Worm (Caenorhabditis elegans) whole organism, late embryonic: ENCODE results near the gene F44G4.7.

ENCODE experiments used
- C08G9.2 ChIP-seq: sonication (generic microtip); optimal IDR thresholded peaks from 2 replicates; lab custom pipeline; 2016; ENCODE audit warnings: mild to moderate bottlenecking, missing genetic modification characterization, moderate library complexity, missing compliant biosample characterization
- F13H6.1 ChIP-seq: sonication (generic microtip); optimal IDR thresholded peaks from 2 replicates; lab custom pipeline; 2016; ENCODE audit warnings: missing genetic modification characterization, missing compliant biosample characterization
- K09A11.1 ChIP-seq: sonication (generic microtip); optimal IDR thresholded peaks from 2 replicates; lab custom pipeline; 2017; ENCODE audit warnings: antibody characterized with exemption, mild to moderate bottlenecking, missing genetic modification characterization, missing compliant biosample characterization; ENCODE audit not compliant: insufficient read depth
- T23F11.4 ChIP-seq: fragments of 200-800 bp; sonication (Bioruptor generic); optimal IDR thresholded peaks from 2 replicates; lab custom pipeline; 2018; ENCODE audit warnings: mild to moderate bottlenecking, missing genetic modification characterization, missing compliant biosample characterization
- Y22D7AL.16 ChIP-seq: sonication (generic microtip); optimal IDR thresholded peaks from 2 replicates; lab custom pipeline; 2016; ENCODE audit warnings: missing genetic modification characterization, missing compliant biosample characterization
- ama-1 ChIP-seq: fragments of 150-350 bp; optimal IDR thresholded peaks from 2 replicates; lab custom pipeline; 2014
- ceh-18 ChIP-seq: sonication (generic microtip); optimal IDR thresholded peaks from 2 replicates; lab custom pipeline; 2016; ENCODE audit warnings: missing genetic modification characterization, missing compliant biosample characterization
- ceh-22 ChIP-seq: sonication (generic microtip); optimal IDR thresholded peaks from 2 replicates; lab custom pipeline; 2017; ENCODE audit warnings: missing biosample characterization, missing genetic modification characterization
- ceh-24 ChIP-seq: sonication (generic microtip); optimal IDR thresholded peaks from 2 replicates; lab custom pipeline; 2016; ENCODE audit warnings: mild to moderate bottlenecking, missing genetic modification characterization, missing compliant biosample characterization
- ceh-34 ChIP-seq: sonication (generic microtip); optimal IDR thresholded peaks from 2 replicates; lab custom pipeline; 2016; ENCODE audit warnings: mild to moderate bottlenecking, missing genetic modification characterization, missing compliant biosample characterization
- ceh-48 ChIP-seq: sonication (generic microtip); optimal IDR thresholded peaks from 2 replicates; lab custom pipeline; 2016; ENCODE audit warnings: missing genetic modification characterization, inconsistent platforms, missing compliant biosample characterization
- che-1 ChIP-seq: sonication (generic microtip); optimal IDR thresholded peaks from 2 replicates; lab custom pipeline; 2016; ENCODE audit warnings: mild to moderate bottlenecking, missing genetic modification characterization, missing compliant biosample characterization
- dmd-4 ChIP-seq: sonication (generic microtip); optimal IDR thresholded peaks from 2 replicates; lab custom pipeline; 2016; ENCODE audit warnings: borderline replicate concordance, missing genetic modification characterization, missing compliant biosample characterization
- dve-1 ChIP-seq: sonication (generic microtip); optimal IDR thresholded peaks from 2 replicates; lab custom pipeline; 2017; ENCODE audit warnings: antibody characterized with exemption, mild to moderate bottlenecking, missing genetic modification characterization, missing compliant biosample characterization
- elt-2 ChIP-seq: sonication (generic microtip); optimal IDR thresholded peaks from 2 replicates; lab custom pipeline; 2016; ENCODE audit warnings: missing genetic modification reagents, missing genetic modification characterization, missing compliant biosample characterization
- elt-4 ChIP-seq: sonication (generic microtip); optimal IDR thresholded peaks from 2 replicates; lab custom pipeline; 2016; ENCODE audit warnings: missing genetic modification characterization, missing compliant biosample characterization
- ets-4 ChIP-seq: sonication (generic microtip); optimal IDR thresholded peaks from 2 replicates; lab custom pipeline; 2016; ENCODE audit warnings: missing genetic modification characterization, missing compliant biosample characterization
- fax-1 ChIP-seq: sonication (generic microtip); optimal IDR thresholded peaks from 2 replicates; lab custom pipeline; 2016; ENCODE audit warnings: missing genotype, missing genetic modification characterization, missing compliant biosample characterization
- fkh-10 ChIP-seq: fragments of 150-350 bp; optimal IDR thresholded peaks from 2 replicates; lab custom pipeline; 2014; ENCODE audit warnings: missing biosample characterization, missing genetic modification reagents, missing genetic modification characterization
- fkh-6 ChIP-seq: sonication (generic microtip); optimal IDR thresholded peaks from 2 replicates; lab custom pipeline; 2016; ENCODE audit warnings: missing genetic modification characterization, missing compliant biosample characterization
- gmeb-2 ChIP-seq: sonication (generic microtip); optimal IDR thresholded peaks from 2 replicates; lab custom pipeline; 2016; ENCODE audit warnings: missing genetic modification characterization, inconsistent platforms, missing compliant biosample characterization
- hlh-13 ChIP-seq: fragments of 200-800 bp; sonication (Bioruptor generic); optimal IDR thresholded peaks from 2 replicates; lab custom pipeline; 2018; ENCODE audit warnings: mild to moderate bottlenecking, missing genetic modification characterization, missing compliant biosample characterization
- hlh-15 ChIP-seq: sonication (generic microtip); optimal IDR thresholded peaks from 2 replicates; lab custom pipeline; 2016; ENCODE audit warnings: missing genetic modification characterization, missing compliant biosample characterization
- hlh-30 ChIP-seq: sonication (generic microtip); optimal IDR thresholded peaks from 2 replicates; lab custom pipeline; 2017; ENCODE audit warnings: antibody characterized with exemption, missing genetic modification characterization, missing compliant biosample characterization; ENCODE audit not compliant: insufficient read depth
- hlh-8 ChIP-seq: sonication (generic microtip); optimal IDR thresholded peaks from 2 replicates; lab custom pipeline; 2016; ENCODE audit warnings: missing genotype, missing genetic modification characterization, missing compliant biosample characterization
- lim-6 ChIP-seq: sonication (generic microtip); optimal IDR thresholded peaks from 2 replicates; lab custom pipeline; 2016; ENCODE audit warnings: missing genetic modification characterization, missing compliant biosample characterization
- nfya-1 ChIP-seq: sonication (generic microtip); optimal IDR thresholded peaks from 2 replicates; lab custom pipeline; 2017; ENCODE audit warnings: missing genetic modification characterization, mild to moderate bottlenecking, missing compliant biosample characterization, antibody characterized with exemption, moderate library complexity
- nhr-232 ChIP-seq: sonication (generic microtip); optimal IDR thresholded peaks from 2 replicates; lab custom pipeline; 2016; ENCODE audit warnings: missing genetic modification characterization, missing compliant biosample characterization
- npax-4 ChIP-seq: sonication (generic microtip); optimal IDR thresholded peaks from 2 replicates; lab custom pipeline; 2016; ENCODE audit warnings: missing genetic modification characterization, missing compliant biosample characterization
- pag-3 ChIP-seq: sonication (generic microtip); optimal IDR thresholded peaks from 2 replicates; lab custom pipeline; 2016; ENCODE audit warnings: missing compliant biosample characterization, missing genetic modification characterization, borderline replicate concordance
- pat-9 ChIP-seq: fragments of 200-800 bp; sonication (Bioruptor generic); optimal IDR thresholded peaks from 2 replicates; lab custom pipeline; 2018; ENCODE audit warnings: mild to moderate bottlenecking, missing genetic modification characterization, moderate library complexity, missing compliant biosample characterization
- pha-2 ChIP-seq: sonication (generic microtip); optimal IDR thresholded peaks from 2 replicates; lab custom pipeline; 2017; ENCODE audit warnings: mild to moderate bottlenecking, missing genetic modification characterization, missing compliant biosample characterization
- pros-1 ChIP-seq: fragments of 150-350 bp; optimal IDR thresholded peaks from 2 replicates; lab custom pipeline; 2014; ENCODE audit warnings: missing biosample characterization, missing genetic modification reagents, missing genetic modification characterization
- ref-2 ChIP-seq: sonication (generic microtip); optimal IDR thresholded peaks from 2 replicates; lab custom pipeline; 2016; ENCODE audit warnings: missing genetic modification characterization, missing compliant biosample characterization
- rnt-1 ChIP-seq: sonication (generic microtip); optimal IDR thresholded peaks from 2 replicates; lab custom pipeline; 2016; ENCODE audit warnings: missing genetic modification characterization, missing compliant biosample characterization
- sox-2 ChIP-seq: fragments of 200-800 bp; sonication (Bioruptor generic); IDR thresholded peaks from 2 replicates; pipeline ENCODE4 v1.3.6; 2022; ENCODE audit warnings: missing genetic modification reagents, missing genetic modification characterization, missing compliant biosample characterization
- sox-4 ChIP-seq: sonication (generic microtip); optimal IDR thresholded peaks from 2 replicates; lab custom pipeline; 2017; ENCODE audit warnings: mild to moderate bottlenecking, missing genetic modification characterization, inconsistent platforms, missing compliant biosample characterization
- tbx-7 ChIP-seq: sonication (generic microtip); optimal IDR thresholded peaks from 2 replicates; lab custom pipeline; 2016; ENCODE audit warnings: missing genotype, missing genetic modification characterization, missing compliant biosample characterization
- unc-42 ChIP-seq: sonication (generic microtip); optimal IDR thresholded peaks from 2 replicates; lab custom pipeline; 2016; ENCODE audit warnings: missing genotype, missing genetic modification characterization, missing compliant biosample characterization
- unc-55 ChIP-seq: sonication (generic microtip); optimal IDR thresholded peaks from 2 replicates; lab custom pipeline; 2017; ENCODE audit warnings: missing biosample characterization, missing genetic modification reagents, missing genetic modification characterization
- zip-5 ChIP-seq: sonication (generic microtip); optimal IDR thresholded peaks from 2 replicates; lab custom pipeline; 2016; ENCODE audit warnings: missing genetic modification characterization, missing compliant biosample characterization

F44G4.7 gene

ce11 chrII:9041306-9041705, 36.3 kb upstream of the F44G4.7 start, which contains the start of gene F37B12.3:
Gene F37B12.3 (minus strand): TSS chrII:9041406.
- TF ChIP-seq K09A11.1 (tag; lab: Kevin White, UChicago) (no peak), T23F11.4 (GFP tag; lab: Kevin White, UChicago) (no peak), pha-2 (no peak), ceh-24 (no peak), tbx-7 (tag; lab: Kevin White, UChicago) (no peak), pros-1 (tag; lab: Kevin White, UChicago) (no peak), hlh-8 (tag; lab: Kevin White, UChicago) (no peak), hlh-30 (no peak), nhr-232 (tag; lab: Kevin White, UChicago) (no peak), ets-4 (tag; lab: Kevin White, UChicago) (no peak), che-1 (tag; lab: Kevin White, UChicago) (no peak), fax-1 (tag; lab: Kevin White, UChicago) (no peak), fkh-10 (GFP tag; lab: Kevin White, UChicago) (no peak), zip-5 (tag; lab: Kevin White, UChicago) (no peak)

DNA sequence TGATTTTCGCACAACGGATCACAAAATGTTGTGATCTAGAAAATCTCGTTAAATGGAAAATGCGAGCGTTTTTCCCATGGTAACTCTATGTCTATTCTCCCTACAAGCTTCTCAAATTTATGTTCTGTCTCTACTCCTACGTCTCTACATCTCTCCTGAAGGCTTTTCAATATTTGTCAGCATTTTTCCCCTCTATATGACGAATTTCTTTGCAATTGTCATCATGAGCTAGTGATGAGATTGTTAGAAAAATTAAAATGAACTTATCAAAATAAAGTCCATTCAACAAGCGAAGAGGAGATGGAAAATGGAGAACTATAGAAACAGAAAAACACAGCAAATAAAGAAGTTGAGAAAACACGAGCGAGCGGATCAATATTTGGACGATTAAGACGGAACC, 33.8 kb upstream of the F44G4.7 start:
- TF ChIP-seq hlh-15 (tag; lab: Kevin White, UChicago) = no peak
- no peak for TF ChIP-seq ama-1 (lab: Kevin White, UChicago)
- no peak for TF ChIP-seq dve-1
- TF ChIP-seq Y22D7AL.16 (tag; lab: Kevin White, UChicago) = no peak
- no peak for TF ChIP-seq pag-3 (tag; lab: Kevin White, UChicago)
- no peak for TF ChIP-seq ceh-34 (tag; lab: Kevin White, UChicago)
- TF ChIP-seq dmd-4 (tag; lab: Kevin White, UChicago) = no peak
- TF ChIP-seq nhr-232 (tag; lab: Kevin White, UChicago) = no peak

DNA sequence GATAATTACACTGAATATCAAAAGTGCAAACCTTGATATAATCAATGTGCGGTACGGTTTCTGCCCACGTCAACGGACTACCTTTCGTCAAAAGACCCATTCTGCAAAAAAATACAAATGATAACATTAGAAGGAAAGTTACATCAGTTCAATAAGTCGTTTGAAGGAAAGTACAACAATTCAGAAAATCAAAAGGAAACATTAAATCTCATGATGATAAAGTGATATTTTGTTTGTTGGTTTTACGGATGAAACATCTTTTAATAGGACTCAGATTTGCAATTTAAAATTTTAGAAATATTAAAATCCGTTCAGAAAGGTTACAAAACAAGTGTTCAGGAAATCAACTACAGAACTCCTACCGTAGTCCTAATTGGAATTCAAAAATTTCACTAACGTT, 33.2 kb upstream of the F44G4.7 start, which contains the start of gene gcs-1:
Gene gcs-1 (minus strand): TSS at position 101 of the 400 bp plus-strand sequence.
- no peak for TF ChIP-seq ref-2 (tag; lab: Kevin White, UChicago)
- TF ChIP-seq dmd-4 (tag; lab: Kevin White, UChicago) = no peak
- TF ChIP-seq lim-6 = no peak
- no peak for TF ChIP-seq hlh-15 (tag; lab: Kevin White, UChicago)
- no peak for TF ChIP-seq ceh-18 (tag; lab: Kevin White, UChicago)
- no peak for TF ChIP-seq ets-4 (tag; lab: Kevin White, UChicago)
- no peak for TF ChIP-seq sox-2 (GFP tag; lab: Robert Waterston, UW)
- no peak for TF ChIP-seq elt-2 (tag; lab: Kevin White, UChicago)
- TF ChIP-seq zip-5 (tag; lab: Kevin White, UChicago) = no peak
- TF ChIP-seq elt-4 (tag; lab: Kevin White, UChicago) = no peak
- TF ChIP-seq pag-3 (tag; lab: Kevin White, UChicago) = no peak
- TF ChIP-seq gmeb-2 (tag; lab: Kevin White, UChicago) = no peak

DNA sequence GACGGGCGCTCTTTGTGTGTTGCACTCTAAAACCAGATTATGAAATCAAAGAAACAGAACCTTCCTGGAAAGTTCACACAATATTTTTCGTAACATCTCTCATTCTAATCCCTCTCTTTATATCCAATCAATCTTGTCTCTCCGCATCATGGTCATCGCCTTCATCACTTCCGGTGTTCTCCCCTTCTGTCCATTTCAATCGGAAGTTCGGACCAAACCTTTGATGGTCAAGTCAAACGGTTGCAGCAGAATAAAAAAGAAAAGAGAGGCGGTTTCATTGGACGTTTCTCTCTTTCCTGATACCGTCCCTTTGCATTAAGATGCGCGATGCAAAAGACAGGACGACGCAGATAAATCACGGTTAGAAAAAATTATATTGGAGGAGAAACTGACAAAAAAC, 28.1 kb upstream of the F44G4.7 start:
- no peak for TF ChIP-seq K09A11.1 (tag; lab: Kevin White, UChicago)
- no peak for TF ChIP-seq npax-4 (tag; lab: Kevin White, UChicago)
- no peak for TF ChIP-seq lim-6
- TF ChIP-seq rnt-1 = no peak
- TF ChIP-seq hlh-13 (GFP tag; lab: Kevin White, UChicago) = no peak
- no peak for TF ChIP-seq ref-2 (tag; lab: Kevin White, UChicago)
- no peak for TF ChIP-seq sox-4 (tag; lab: Kevin White, UChicago)
- no peak for TF ChIP-seq elt-2 (tag; lab: Kevin White, UChicago)
- no peak for TF ChIP-seq fkh-6 (tag; lab: Kevin White, UChicago)

- TF ChIP-seq pat-9 (tag; lab: Kevin White, UChicago) (no peak), C08G9.2 (tag; lab: Kevin White, UChicago) (no peak), ceh-48 (no peak), F13H6.1 (no peak), rnt-1 (no peak), unc-55 (GFP tag; lab: Kevin White, UChicago) (no peak), ceh-22 (no peak), dve-1 (no peak), nfya-1 (no peak), unc-42 (tag; lab: Kevin White, UChicago) (no peak)
These were observed 26.9 kb upstream of the F44G4.7 start for ce11 chrII:9031891-9032290.
